Fruit fly (Drosophila melanogaster): ENCODE measurements around the gene scrib.

DNA sequence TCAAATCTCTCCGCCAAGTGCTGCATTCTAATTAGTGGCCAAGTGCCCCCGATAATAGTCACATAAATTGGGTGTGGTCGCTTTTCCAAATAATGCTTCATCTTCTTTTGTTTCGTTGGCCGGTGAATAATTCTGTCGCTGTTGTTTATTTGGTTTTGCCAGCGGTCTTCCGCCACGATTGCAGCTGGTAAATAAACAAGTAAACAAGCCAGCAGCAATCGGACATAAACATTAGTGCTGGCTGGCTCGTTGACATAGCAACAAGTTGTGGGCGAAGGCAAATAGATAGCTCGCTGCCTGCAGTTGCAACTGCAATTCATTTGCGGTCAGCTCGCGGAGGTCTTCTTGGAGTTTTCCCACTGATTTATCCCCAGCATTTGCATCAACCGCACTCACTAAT lies 3.0 kb downstream of the scrib start:
- no peak for TF ChIP-seq insv (optimal IDR thresholded peaks at IDR 0.05)
- no peak for TF ChIP-seq psq (optimal IDR thresholded peaks at IDR 0.05)
